Worm (Caenorhabditis elegans): ENCODE results near the gene spe-49.

Gene spe-49

DNA sequence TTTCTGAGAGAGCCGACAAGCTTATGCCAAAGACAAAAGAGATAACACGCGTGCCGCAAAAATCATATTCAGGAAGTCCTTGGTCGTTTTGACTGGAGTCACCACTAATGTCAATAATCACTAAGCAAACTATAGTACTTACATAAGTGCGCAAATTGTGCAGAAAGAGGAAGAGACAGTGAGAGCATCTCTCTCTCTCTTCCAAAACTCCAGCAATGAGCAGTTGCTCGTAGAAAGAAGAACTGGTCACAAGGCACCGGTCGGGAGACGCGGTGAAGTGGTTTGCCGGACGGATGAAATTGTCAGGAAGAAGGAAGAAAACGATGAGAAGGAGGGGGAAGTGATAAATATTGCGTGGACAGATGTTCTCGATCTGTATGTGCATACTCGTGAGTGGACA lies 11.1 kb upstream of the spe-49 start:
- TF ChIP-seq hmg-20 (GFP tag; IDR thresholded peaks at IDR 0.05) (no peak), xnd-1 (tag; optimal IDR thresholded peaks at IDR 0.05) (no peak), egl-44 (GFP tag; IDR thresholded peaks at IDR 0.05) (no peak), ceh-27 (GFP tag; optimal IDR thresholded peaks at IDR 0.05) (no peak), attf-3 (GFP tag; conservative IDR thresholded peaks at IDR 0.05) (no peak)

DNA sequence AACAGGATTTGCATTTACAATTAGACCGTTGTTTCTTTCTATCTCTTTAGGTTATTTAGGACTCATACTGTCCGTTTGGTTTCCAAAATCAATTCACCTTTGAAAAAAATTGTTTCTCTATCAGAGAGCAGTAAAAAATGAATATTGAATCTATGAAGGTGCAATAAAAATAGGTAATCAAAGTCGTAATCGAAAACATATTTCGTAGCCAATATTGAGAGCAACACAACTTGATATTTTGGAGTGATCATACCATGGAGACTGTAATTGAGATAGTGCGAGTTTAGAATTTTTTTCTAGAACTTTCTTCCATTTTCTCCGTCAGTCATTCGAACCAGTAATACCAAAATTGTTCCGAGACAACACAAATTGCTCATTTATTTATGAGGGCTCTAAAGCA lies 10.6 kb upstream of the spe-49 start, which contains the start of gene F31F7.2:
F31F7.2 (plus strand) TSS at position 301 of the 400 bp plus-strand sequence.
- no peak for TF ChIP-seq B0336.3 (GFP tag; IDR thresholded peaks at IDR 0.05)
- TF ChIP-seq athp-1 (tag; optimal IDR thresholded peaks at IDR 0.05): no peak
- no peak for TF ChIP-seq ceh-27 (GFP tag; optimal IDR thresholded peaks at IDR 0.05)
- TF ChIP-seq lsl-1 (GFP tag; optimal IDR thresholded peaks at IDR 0.05): no peak
- no peak for TF ChIP-seq zim-3 (tag; optimal IDR thresholded peaks at IDR 0.05)
- no peak for TF ChIP-seq nfyb-1 (GFP tag; IDR thresholded peaks at IDR 0.05)
- TF ChIP-seq Y95B8A.8 (GFP tag; IDR thresholded peaks at IDR 0.05): no peak
- TF ChIP-seq ceh-91 (GFP tag; IDR thresholded peaks at IDR 0.05): no peak
- no peak for TF ChIP-seq ZK185.1 (tag; optimal IDR thresholded peaks at IDR 0.05; ENCODE audit: poor library complexity, severe bottlenecking)
- no peak for TF ChIP-seq dox-1 (GFP tag; IDR thresholded peaks at IDR 0.05)
- no peak for TF ChIP-seq K11D2.4 (GFP tag; IDR thresholded peaks at IDR 0.05)
- TF ChIP-seq nfya-1 (tag; optimal IDR thresholded peaks at IDR 0.05; ENCODE audit: borderline replicate concordance, insufficient read depth): no peak
- no peak for TF ChIP-seq pbrm-1 (GFP tag; IDR thresholded peaks at IDR 0.05)
- no peak for TF ChIP-seq cebp-1 (GFP tag; IDR thresholded peaks at IDR 0.05)
- no peak for TF ChIP-seq cebp-1 (tag; optimal IDR thresholded peaks at IDR 0.05)
- TF ChIP-seq sptf-2 (GFP tag; optimal IDR thresholded peaks at IDR 0.05): no peak
- TF ChIP-seq pha-4 (tag; optimal IDR thresholded peaks at IDR 0.05): no peak

DNA sequence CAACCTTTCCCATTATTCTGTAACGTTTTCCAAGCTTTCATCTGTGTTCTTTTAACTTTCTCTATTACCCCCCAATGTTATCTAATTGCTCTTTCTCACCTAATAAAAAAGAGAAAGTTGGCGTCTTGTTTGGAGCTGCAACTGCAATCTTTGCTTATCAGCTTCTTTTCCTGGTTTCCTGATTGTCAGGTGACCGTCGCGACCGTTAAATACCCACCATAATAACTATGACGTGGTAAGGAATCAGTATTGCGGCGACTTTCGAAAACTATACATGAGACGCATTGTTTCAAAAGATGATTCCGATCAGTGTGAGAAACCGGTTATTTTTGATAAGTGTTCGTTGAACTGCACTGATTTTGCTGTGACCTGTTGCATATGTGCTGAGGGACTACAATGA lies 6.0 kb upstream of the spe-49 start:
- TF ChIP-seq nfyb-1 (GFP tag; IDR thresholded peaks at IDR 0.05): peak; percentile 49; the same call in 1 of the 2 replicates
- TF ChIP-seq nhr-90 (tag; optimal IDR thresholded peaks at IDR 0.05): peak; percentile 34
- TF ChIP-seq egl-18 (GFP tag; IDR thresholded peaks at IDR 0.05): no peak
- TF ChIP-seq ets-4 (GFP tag; optimal IDR thresholded peaks at IDR 0.05): peak; percentile 63
- TF ChIP-seq K11D2.4 (GFP tag; IDR thresholded peaks at IDR 0.05): no peak
- no peak for TF ChIP-seq B0261.1 (tag; optimal IDR thresholded peaks at IDR 0.05)
- peak in 1 of 2 experiments; percentile 17 for TF ChIP-seq let-607 (tag; optimal IDR thresholded peaks at IDR 0.05)
- no peak for TF ChIP-seq mel-28 (tag; optimal IDR thresholded peaks at IDR 0.05; ENCODE audit: borderline replicate concordance)
- TF ChIP-seq ccch-3 (GFP tag; optimal IDR thresholded peaks at IDR 0.05): no peak
- TF ChIP-seq F37B4.10 (GFP tag; IDR thresholded peaks at IDR 0.05): no peak
- no peak for TF ChIP-seq tbx-9 (tag; optimal IDR thresholded peaks at IDR 0.05; ENCODE audit: borderline replicate concordance)
- peak; percentile 49 for TF ChIP-seq ztf-22 (GFP tag; optimal IDR thresholded peaks at IDR 0.05)
- peak; percentile 37 for TF ChIP-seq atf-7 (tag; optimal IDR thresholded peaks at IDR 0.05)
- no peak for TF ChIP-seq ztf-6 (GFP tag; IDR thresholded peaks at IDR 0.05)
- TF ChIP-seq Y53F4B.3 (GFP tag; IDR thresholded peaks at IDR 0.05): no peak
- no peak for TF ChIP-seq nfya-1 (tag; optimal IDR thresholded peaks at IDR 0.05; ENCODE audit: borderline replicate concordance, insufficient read depth)
- peak; percentile 93 for TF ChIP-seq nhr-80 (tag; optimal IDR thresholded peaks at IDR 0.05)
- peak; percentile 24 for TF ChIP-seq tbp1 (GFP tag; optimal IDR thresholded peaks at IDR 0.05)
- peak; percentile 54; the same call in 1 of the 2 replicates for TF ChIP-seq dox-1 (GFP tag; IDR thresholded peaks at IDR 0.05)
- TF ChIP-seq cebp-1 (GFP tag; IDR thresholded peaks at IDR 0.05): no peak
- peak; percentile 57 for TF ChIP-seq cebp-1 (tag; optimal IDR thresholded peaks at IDR 0.05)
- TF ChIP-seq hmg-1.2 (GFP tag; IDR thresholded peaks at IDR 0.05): 0 out of 2 replicates have a peak, but pooled peaks have one; percentile 14

Measured in whole organism, young adult.